Worm (Caenorhabditis elegans) whole organism, L4/young adult: ENCODE measurements around the gene R04B5.6.

ENCODE experiments used
- W03F9.2 ChIP-seq: fragments of 150-350 bp; optimal IDR thresholded peaks from 2 replicates; lab custom pipeline; 2014; ENCODE audit warnings: missing biosample characterization, missing genetic modification characterization
- dao-5 ChIP-seq: sonication (generic microtip); optimal IDR thresholded peaks from 2 replicates; lab custom pipeline; 2016; ENCODE audit warnings: missing genotype, missing genetic modification characterization, moderate library complexity, missing compliant biosample characterization
- him-1 ChIP-seq: sonication (generic microtip); optimal IDR thresholded peaks from 2 replicates; lab custom pipeline; 2016; ENCODE audit warnings: missing genotype, missing genetic modification reagents, missing genetic modification characterization, missing compliant biosample characterization

DNA sequence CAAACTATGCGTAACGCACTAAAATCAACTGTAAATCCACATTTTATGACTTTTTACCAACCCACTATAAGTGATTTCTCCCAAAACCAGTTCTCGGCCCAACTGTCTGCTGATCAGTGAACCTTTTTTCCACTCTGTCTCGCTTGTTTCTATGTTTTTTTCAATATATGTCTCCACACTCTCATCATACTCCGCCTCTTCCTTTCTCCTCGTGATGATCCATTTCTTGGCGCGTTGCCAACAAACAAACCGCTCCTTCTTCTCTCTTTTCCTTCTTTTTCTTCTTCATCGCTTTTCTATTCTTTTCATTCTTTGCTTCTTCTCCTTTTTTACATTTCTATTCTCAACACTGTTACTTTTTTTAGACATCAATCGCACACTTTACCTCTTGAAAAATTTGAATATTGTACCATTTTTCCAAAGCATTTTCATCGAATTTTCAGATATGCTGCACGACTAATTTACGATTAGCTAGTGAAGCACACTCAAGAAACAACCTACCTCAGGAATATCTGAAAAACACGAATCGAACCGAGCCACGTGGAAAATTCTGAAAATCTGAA is 41.6 kb upstream of the R04B5.6 start, which contains the start of gene T06E8.8:
- TF ChIP-seq him-1 (tag; lab: Kevin White, UChicago) = no peak
- TF ChIP-seq dao-5 (tag; lab: Kevin White, UChicago) = no peak
- TF ChIP-seq W03F9.2 (tag; lab: Kevin White, UChicago) = no peak
